Fruit fly (Drosophila melanogaster) whole organism, prepupa: ENCODE results near the gene nxf4.
A peak's percentile ranks its signal among the peaks of the same experiment; 100 is the strongest.

Source experiments
- CG10631 ChIP-seq: fragments of 200-800 bp; sonication (Bioruptor generic); optimal IDR thresholded peaks from 2 replicates; lab custom pipeline; 2016; ENCODE audit warnings: missing biosample characterization, missing genetic modification characterization
- CG10669 ChIP-seq: fragments of 200-800 bp; sonication (Bioruptor generic); optimal IDR thresholded peaks from 3 replicates; lab custom pipeline; 2018; ENCODE audit warnings: missing biosample characterization, mild to moderate bottlenecking, missing genetic modification characterization, moderate library complexity
- CG11294 ChIP-seq: fragments of 200-800 bp; sonication (Bioruptor generic); IDR thresholded peaks from 2 replicates; pipeline ENCODE4 v1.3.6; 2022; ENCODE audit warnings: missing biosample characterization, missing genetic modification characterization
- CG11902 ChIP-seq: fragments of 200-800 bp; sonication (Bioruptor generic); optimal IDR thresholded peaks from 3 replicates; lab custom pipeline; 2016; ENCODE audit warnings: missing biosample characterization, missing genetic modification characterization
- CG15336 ChIP-seq: fragments of 200-800 bp; sonication (Bioruptor generic); IDR thresholded peaks from 2 replicates; pipeline ENCODE4 v1.3.6; 2022; ENCODE audit warnings: missing biosample characterization, missing genetic modification characterization
- CG1621 ChIP-seq: fragments of 200-800 bp; sonication (Bioruptor generic); optimal IDR thresholded peaks from 3 replicates; lab custom pipeline; 2018; ENCODE audit warnings: missing biosample characterization, mild to moderate bottlenecking, missing genetic modification characterization
- CG16779 ChIP-seq: fragments of 200-800 bp; sonication (Bioruptor generic); optimal IDR thresholded peaks from 3 replicates; lab custom pipeline; 2017; ENCODE audit warnings: missing biosample characterization, mild to moderate bottlenecking, missing genetic modification characterization
- CG3032 ChIP-seq: fragments of 200-800 bp; optimal IDR thresholded peaks from 2 replicates; lab custom pipeline; 2019; ENCODE audit warnings: missing biosample characterization, mild to moderate bottlenecking, missing genetic modification characterization, moderate library complexity
- CG31627 ChIP-seq: fragments of 200-800 bp; sonication (Bioruptor generic); optimal IDR thresholded peaks from 3 replicates; lab custom pipeline; 2016; ENCODE audit warnings: missing biosample characterization, missing genetic modification characterization
- CG3919 ChIP-seq: fragments of 200-800 bp; sonication (Bioruptor generic); optimal IDR thresholded peaks from 3 replicates; lab custom pipeline; 2016; ENCODE audit warnings: missing biosample characterization, missing genetic modification characterization
- CG4318 ChIP-seq: fragments of 200-800 bp; sonication (Bioruptor generic); optimal IDR thresholded peaks from 3 replicates; lab custom pipeline; 2017; ENCODE audit warnings: missing biosample characterization, mild to moderate bottlenecking, missing genetic modification characterization
- CG6276 ChIP-seq: fragments of 200-800 bp; sonication (Bioruptor generic); optimal IDR thresholded peaks from 2 replicates; lab custom pipeline; 2017; ENCODE audit warnings: missing biosample characterization, mild to moderate bottlenecking, missing genetic modification characterization
- CG6808 ChIP-seq: fragments of 200-800 bp; sonication (Bioruptor generic); optimal IDR thresholded peaks from 3 replicates; lab custom pipeline; 2017; ENCODE audit warnings: missing biosample characterization, missing genetic modification characterization, mild to moderate bottlenecking, moderate library complexity, missing genetic modification reagents
- CG8119 ChIP-seq: fragments of 200-800 bp; sonication (Bioruptor generic); IDR thresholded peaks from 3 replicates; pipeline ENCODE4 v1.3.6; 2022; ENCODE audit warnings: missing biosample characterization, missing genetic modification characterization
- CG8319 ChIP-seq: fragments of 200-800 bp; sonication (Bioruptor generic); optimal IDR thresholded peaks from 3 replicates; lab custom pipeline; 2016; ENCODE audit warnings: missing biosample characterization, missing genetic modification characterization
- CG8632 ChIP-seq: fragments of 200-800 bp; sonication (Bioruptor generic); optimal IDR thresholded peaks from 3 replicates; lab custom pipeline; 2016; ENCODE audit warnings: missing biosample characterization, missing genetic modification characterization
- CG9139 ChIP-seq: fragments of 200-800 bp; sonication (Bioruptor generic); optimal IDR thresholded peaks from 3 replicates; lab custom pipeline; 2017; ENCODE audit warnings: missing biosample characterization, mild to moderate bottlenecking, missing genetic modification characterization
- Eip75B ChIP-seq: fragments of 200-800 bp; sonication (Bioruptor generic); optimal IDR thresholded peaks from 3 replicates; lab custom pipeline; 2016; ENCODE audit warnings: missing biosample characterization, missing genetic modification characterization
- Eip78C ChIP-seq: fragments of 200-800 bp; sonication (Bioruptor generic); peaks from one replicate; lab custom pipeline; 2016; ENCODE audit warnings: missing biosample characterization, missing genetic modification characterization
- Ets96B ChIP-seq: fragments of 200-800 bp; optimal IDR thresholded peaks from 2 replicates; lab custom pipeline; 2019; ENCODE audit warnings: missing biosample characterization, mild to moderate bottlenecking, missing genetic modification characterization, moderate library complexity
- Gug ChIP-seq: fragments of 200-800 bp; sonication (Bioruptor generic); IDR thresholded peaks from 2 replicates; pipeline ENCODE4 v1.3.6; 2022; ENCODE audit warnings: missing biosample characterization, missing genetic modification characterization
- Hr38 ChIP-seq: sonication (Bioruptor generic); optimal IDR thresholded peaks from 2 replicates; lab custom pipeline; 2016; ENCODE audit warnings: missing biosample characterization, missing genetic modification characterization
- Hr39 ChIP-seq: fragments of 200-800 bp; sonication (Bioruptor generic); optimal IDR thresholded peaks from 2 replicates; lab custom pipeline; 2016; ENCODE audit warnings: missing biosample characterization, missing genetic modification characterization
- Hr4 ChIP-seq: fragments of 200-800 bp; sonication (Bioruptor generic); optimal IDR thresholded peaks from 3 replicates; lab custom pipeline; 2016; ENCODE audit warnings: missing biosample characterization, missing genetic modification characterization
- Lpt ChIP-seq: fragments of 200-800 bp; sonication (Bioruptor generic); optimal IDR thresholded peaks from 3 replicates; lab custom pipeline; 2016; ENCODE audit warnings: missing biosample characterization, missing genetic modification characterization
- Met ChIP-seq: fragments of 200-800 bp; sonication (Bioruptor generic); optimal IDR thresholded peaks from 3 replicates; lab custom pipeline; 2016; ENCODE audit warnings: missing biosample characterization, missing genetic modification characterization
- OdsH ChIP-seq: fragments of 200-800 bp; sonication (Bioruptor generic); optimal IDR thresholded peaks from 3 replicates; lab custom pipeline; 2016; ENCODE audit warnings: missing biosample characterization, missing genetic modification characterization
- Smox ChIP-seq: fragments of 200-800 bp; sonication (Bioruptor generic); optimal IDR thresholded peaks from 3 replicates; lab custom pipeline; 2016; ENCODE audit warnings: missing biosample characterization, missing genetic modification characterization
- Sox14 ChIP-seq: fragments of 200-800 bp; sonication (Bioruptor generic); optimal IDR thresholded peaks from 3 replicates; lab custom pipeline; 2016; ENCODE audit warnings: missing biosample characterization, missing genetic modification characterization
- achi ChIP-seq: fragments of 200-800 bp; sonication (Bioruptor generic); optimal IDR thresholded peaks from 3 replicates; lab custom pipeline; 2016; ENCODE audit warnings: missing biosample characterization, missing genetic modification characterization
- acj6 ChIP-seq: fragments of 200-800 bp; sonication (Bioruptor generic); optimal IDR thresholded peaks from 3 replicates; lab custom pipeline; 2016; ENCODE audit warnings: missing biosample characterization, missing genetic modification characterization
- cyc ChIP-seq: fragments of 200-800 bp; sonication (Bioruptor generic); optimal IDR thresholded peaks from 3 replicates; lab custom pipeline; 2016; ENCODE audit warnings: missing biosample characterization, missing genetic modification characterization
- dac ChIP-seq: fragments of 200-800 bp; sonication (Bioruptor generic); optimal IDR thresholded peaks from 2 replicates; lab custom pipeline; 2017; ENCODE audit warnings: missing biosample characterization, mild to moderate bottlenecking, missing genetic modification characterization
- dsx ChIP-seq: fragments of 200-800 bp; optimal IDR thresholded peaks from 3 replicates; lab custom pipeline; 2019; ENCODE audit warnings: missing biosample characterization, mild to moderate bottlenecking, missing genetic modification characterization, moderate library complexity; ENCODE audit not compliant: poor library complexity, severe bottlenecking
- eg ChIP-seq: fragments of 200-800 bp; sonication (Bioruptor generic); IDR thresholded peaks from 3 replicates; pipeline ENCODE4 v1.3.6; 2022; ENCODE audit warnings: missing biosample characterization, missing genetic modification characterization
- esn ChIP-seq: fragments of 200-800 bp; sonication (Bioruptor generic); optimal IDR thresholded peaks from 2 replicates; lab custom pipeline; 2016; ENCODE audit warnings: missing biosample characterization, mild to moderate bottlenecking, missing genetic modification characterization, moderate library complexity
- fkh ChIP-seq: fragments of 200-800 bp; sonication (Bioruptor generic); optimal IDR thresholded peaks from 3 replicates; lab custom pipeline; 2017; ENCODE audit warnings: missing biosample characterization, mild to moderate bottlenecking, missing genetic modification characterization, moderate library complexity
- lz ChIP-seq: fragments of 200-800 bp; sonication (Bioruptor generic); optimal IDR thresholded peaks from 3 replicates; lab custom pipeline; 2016; ENCODE audit warnings: missing biosample characterization, missing genetic modification characterization
- net ChIP-seq: fragments of 200-800 bp; sonication (Bioruptor generic); optimal IDR thresholded peaks from 3 replicates; lab custom pipeline; 2016; ENCODE audit warnings: missing biosample characterization, missing genetic modification characterization
- pdm3 ChIP-seq: fragments of 200-800 bp; sonication (Bioruptor generic); optimal IDR thresholded peaks from 3 replicates; lab custom pipeline; 2016; ENCODE audit warnings: missing biosample characterization, missing genetic modification characterization
- salr ChIP-seq, 2 experiments: fragments of 200-800 bp; sonication (Bioruptor generic); optimal IDR thresholded peaks; 3 replicates each; lab custom pipeline; 2016 to 2018; ENCODE audit warnings: missing biosample characterization in 2 of 2, missing genetic modification characterization in 2 of 2, mild to moderate bottlenecking in 1 of 2
- spab ChIP-seq: fragments of 200-800 bp; sonication (Bioruptor generic); optimal IDR thresholded peaks from 2 replicates; lab custom pipeline; 2017; ENCODE audit warnings: missing biosample characterization, mild to moderate bottlenecking, missing genetic modification characterization, missing genetic modification reagents
- svp ChIP-seq: fragments of 200-800 bp; sonication (Bioruptor generic); peaks from one replicate; lab custom pipeline; 2016; ENCODE audit warnings: missing biosample characterization, missing genetic modification characterization
- topi ChIP-seq: fragments of 200-800 bp; sonication (Bioruptor generic); optimal IDR thresholded peaks from 3 replicates; lab custom pipeline; 2016; ENCODE audit warnings: missing biosample characterization, missing genetic modification characterization

The nxf4 gene

dm6 chr3R:7346445-7346844 is at the start of gene nxf4:
TSS of gene nxf4 (plus strand) at chr3R:7346730.
- TF ChIP-seq esn (GFP tag; lab: Kevin White, UChicago) (peak; percentile 43), CG10631 (peak; percentile 24), fkh (GFP tag; lab: Kevin White, UChicago) (no peak), CG16779 (tag; lab: Kevin White, UChicago) (no peak), spab (GFP tag; lab: Kevin White, UChicago) (no peak), achi (GFP tag; lab: Kevin White, UChicago) (no peak), Eip75B (GFP tag; lab: Kevin White, UChicago) (peak; percentile 15), CG31627 (GFP tag; lab: Kevin White, UChicago) (peak; percentile 61), CG8119 (no peak), acj6 (GFP tag; lab: Kevin White, UChicago) (peak; percentile 30), svp (GFP tag; lab: Kevin White, UChicago) (peak; percentile 67), CG8632 (GFP tag; lab: Kevin White, UChicago) (no peak), CG3919 (peak; percentile 40), CG11294 (no peak), Smox (GFP tag; lab: Kevin White, UChicago) (peak; percentile 27), Eip78C (GFP tag; lab: Kevin White, UChicago) (peak; percentile 45), CG6808 (GFP tag; lab: Kevin White, UChicago) (no peak), Hr4 (peak; percentile 29), OdsH (peak; percentile 33), Lpt (GFP tag; lab: Kevin White, UChicago) (no peak), Ets96B (tag; lab: Kevin White, UChicago) (no peak), Hr38 (GFP tag; lab: Kevin White, UChicago) (no peak), dac (peak; percentile 1), Met (GFP tag; lab: Kevin White, UChicago) (peak; percentile 23), Hr39 (peak; percentile 59), topi (GFP tag; lab: Kevin White, UChicago) (peak; percentile 32), CG10669 (no peak), eg (GFP tag; lab: Robert Waterston, UW) (no peak), cyc (GFP tag; lab: Kevin White, UChicago) (peak; percentile 61), dsx (GFP tag; lab: Kevin White, UChicago) (no peak), CG3032 (tag; lab: Kevin White, UChicago) (no peak), pdm3 (GFP tag; lab: Kevin White, UChicago) (peak; percentile 34), Sox14 (peak; percentile 8), lz (peak; percentile 53), net (no peak), CG15336 (no peak)

DNA sequence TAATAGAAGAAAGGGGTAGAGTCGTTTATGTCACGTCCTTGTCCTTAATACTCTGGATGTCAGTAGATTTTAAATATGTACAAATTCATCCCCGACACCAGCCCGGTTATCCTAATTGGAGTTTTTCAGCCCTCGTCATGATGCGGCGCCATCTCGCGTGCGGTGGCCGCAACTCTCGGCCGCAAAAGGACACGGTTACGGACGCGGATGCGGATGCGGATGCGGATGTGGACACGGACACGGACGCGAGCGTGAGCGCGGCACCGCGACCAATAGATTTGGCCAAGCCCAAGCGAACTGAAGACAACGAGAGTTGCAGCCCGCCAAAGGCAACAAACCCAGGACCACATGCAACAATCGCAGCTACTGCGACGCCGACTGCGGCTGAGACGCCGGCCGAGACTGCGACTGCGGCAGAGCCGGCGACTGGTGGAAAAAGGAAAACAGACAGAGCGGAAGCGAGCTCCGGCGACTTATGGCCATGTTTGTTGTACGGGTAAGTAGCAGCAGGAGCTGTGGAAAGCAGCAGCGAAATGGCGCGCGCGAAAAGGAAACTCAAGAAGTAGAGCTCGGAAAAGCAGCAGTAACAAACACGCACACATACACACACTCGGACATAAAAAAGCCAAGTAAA is 42.0 kb upstream of the nxf4 start, which contains the start of gene CG42544:
TSS of gene CG42544 (plus strand) at position 138 of the 634 bp plus-strand sequence.
- no peak for TF ChIP-seq Ets96B (tag; lab: Kevin White, UChicago)
- TF ChIP-seq CG9139 (GFP tag; lab: Kevin White, UChicago): no peak
- TF ChIP-seq Lpt (GFP tag; lab: Kevin White, UChicago): no peak
- no peak for TF ChIP-seq CG11902 (GFP tag; lab: Kevin White, UChicago)
- TF ChIP-seq Eip78C (GFP tag; lab: Kevin White, UChicago): no peak
- TF ChIP-seq CG11294: no peak
- TF ChIP-seq salr (GFP tag; optimal IDR thresholded peaks at IDR 0.05; lab: Kevin White, UChicago): no peak
- no peak for TF ChIP-seq Gug (GFP tag; lab: Robert Waterston, UW)
- TF ChIP-seq CG15336: no peak
- TF ChIP-seq CG1621 (tag; lab: Kevin White, UChicago): no peak
- no peak for TF ChIP-seq Met (GFP tag; lab: Kevin White, UChicago)
- TF ChIP-seq CG4318 (GFP tag; lab: Kevin White, UChicago): no peak
- no peak for TF ChIP-seq CG6276 (GFP tag; lab: Kevin White, UChicago)
- no peak for TF ChIP-seq CG8319 (GFP tag; lab: Kevin White, UChicago)
